Worm (Caenorhabditis elegans): ENCODE results near the gene K09A9.8.

Gene K09A9.8

ce11 chrX:15597077-15597476 lies at the start of gene K09A9.8:
Gene K09A9.8 (minus strand): TSS chrX:15597177.
- TF ChIP-seq klf-2 (GFP tag; conservative IDR thresholded peaks at IDR 0.05), result no peak
- TF ChIP-seq T22C8.4 (GFP tag; IDR thresholded peaks at IDR 0.05), result no peak
- no peak for TF ChIP-seq ztf-23 (GFP tag; IDR thresholded peaks at IDR 0.05)
- TF ChIP-seq cog-1 (tag; optimal IDR thresholded peaks at IDR 0.05), result no peak
- TF ChIP-seq ztf-29 (GFP tag; IDR thresholded peaks at IDR 0.05), result no peak
- no peak for TF ChIP-seq flt-1 (GFP tag; IDR thresholded peaks at IDR 0.05)
- TF ChIP-seq tab-1 (GFP tag; IDR thresholded peaks at IDR 0.05), result no peak
- no peak for TF ChIP-seq ref-1 (GFP tag; conservative IDR thresholded peaks at IDR 0.05)
- TF ChIP-seq med-1 (GFP tag; optimal IDR thresholded peaks at IDR 0.05; ENCODE audit: insufficient read depth), result no peak

ce11 chrX:15642638-15643037 lies 45.7 kb upstream of the K09A9.8 start, which contains the start of gene H08J19.1:
Gene H08J19.1 (plus strand): TSS chrX:15642938.
- TF ChIP-seq med-1 (GFP tag; optimal IDR thresholded peaks at IDR 0.05; ENCODE audit: insufficient read depth) (no peak), flt-1 (GFP tag; IDR thresholded peaks at IDR 0.05) (no peak), cog-1 (tag; optimal IDR thresholded peaks at IDR 0.05) (no peak), klf-2 (GFP tag; conservative IDR thresholded peaks at IDR 0.05) (no peak), ztf-29 (GFP tag; IDR thresholded peaks at IDR 0.05) (no peak), ztf-23 (GFP tag; IDR thresholded peaks at IDR 0.05) (no peak), tab-1 (GFP tag; IDR thresholded peaks at IDR 0.05) (no peak), T22C8.4 (GFP tag; IDR thresholded peaks at IDR 0.05) (no peak), ref-1 (GFP tag; conservative IDR thresholded peaks at IDR 0.05) (no peak)

DNA sequence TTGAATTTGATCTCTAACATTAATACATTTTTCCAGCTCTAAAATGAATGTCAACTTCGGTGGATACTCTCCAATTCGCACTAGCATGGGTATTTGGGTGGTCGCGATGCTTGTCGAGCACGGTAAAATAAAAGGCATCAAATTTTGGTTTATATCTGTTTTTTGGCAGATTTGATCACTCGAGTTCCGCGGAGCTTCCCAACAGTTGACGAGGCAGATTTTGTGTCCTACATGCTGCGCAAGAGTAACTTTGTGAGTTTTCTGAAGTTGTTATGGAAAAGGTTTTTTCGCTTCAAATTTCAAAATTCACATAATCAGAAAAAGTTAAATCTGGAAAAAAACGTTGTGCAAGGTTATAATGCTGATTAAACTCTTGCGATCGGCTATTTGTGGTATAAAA lies 44.4 kb upstream of the K09A9.8 start:
- no peak for TF ChIP-seq ztf-23 (GFP tag; IDR thresholded peaks at IDR 0.05)
- TF ChIP-seq T22C8.4 (GFP tag; IDR thresholded peaks at IDR 0.05), result no peak
- no peak for TF ChIP-seq ztf-29 (GFP tag; IDR thresholded peaks at IDR 0.05)
- no peak for TF ChIP-seq flt-1 (GFP tag; IDR thresholded peaks at IDR 0.05)
- TF ChIP-seq klf-2 (GFP tag; conservative IDR thresholded peaks at IDR 0.05), result no peak
- TF ChIP-seq med-1 (GFP tag; optimal IDR thresholded peaks at IDR 0.05; ENCODE audit: insufficient read depth), result no peak
- TF ChIP-seq cog-1 (tag; optimal IDR thresholded peaks at IDR 0.05), result no peak
- TF ChIP-seq ref-1 (GFP tag; conservative IDR thresholded peaks at IDR 0.05), result no peak
- no peak for TF ChIP-seq tab-1 (GFP tag; IDR thresholded peaks at IDR 0.05)

ce11 chrX:15640603-15641002 lies 43.6 kb upstream of the K09A9.8 start, which contains the start of gene K09E9.7:
Gene K09E9.7 (plus strand): TSS chrX:15640903.
- TF ChIP-seq ref-1 (GFP tag; conservative IDR thresholded peaks at IDR 0.05), result no peak
- TF ChIP-seq cog-1 (tag; optimal IDR thresholded peaks at IDR 0.05), result no peak
- TF ChIP-seq ztf-29 (GFP tag; IDR thresholded peaks at IDR 0.05), result no peak
- TF ChIP-seq flt-1 (GFP tag; IDR thresholded peaks at IDR 0.05), result no peak
- no peak for TF ChIP-seq T22C8.4 (GFP tag; IDR thresholded peaks at IDR 0.05)
- no peak for TF ChIP-seq med-1 (GFP tag; optimal IDR thresholded peaks at IDR 0.05; ENCODE audit: insufficient read depth)
- TF ChIP-seq tab-1 (GFP tag; IDR thresholded peaks at IDR 0.05), result no peak
- no peak for TF ChIP-seq klf-2 (GFP tag; conservative IDR thresholded peaks at IDR 0.05)
- no peak for TF ChIP-seq ztf-23 (GFP tag; IDR thresholded peaks at IDR 0.05)

DNA sequence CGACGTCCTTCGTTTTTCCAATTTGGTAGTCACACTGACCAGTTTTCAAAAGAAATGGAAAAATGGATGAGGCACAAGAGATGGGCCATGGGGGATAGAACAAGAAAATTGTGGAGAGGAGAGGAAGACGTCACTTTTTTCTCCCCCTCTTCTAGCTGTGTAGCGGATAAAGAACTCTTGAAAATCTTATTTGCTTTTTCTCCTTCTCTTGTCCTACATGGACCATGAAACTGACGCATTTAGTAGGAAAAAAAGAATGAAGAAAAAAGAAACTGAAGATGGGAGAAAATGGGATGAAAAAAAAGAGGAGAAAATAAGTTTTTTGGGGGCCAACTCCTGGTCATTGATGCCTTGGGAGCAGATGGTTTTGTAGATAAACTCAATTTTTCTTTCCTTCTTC lies 37.0 kb upstream of the K09A9.8 start:
- no peak for TF ChIP-seq flt-1 (GFP tag; IDR thresholded peaks at IDR 0.05)
- no peak for TF ChIP-seq cog-1 (tag; optimal IDR thresholded peaks at IDR 0.05)
- no peak for TF ChIP-seq ztf-29 (GFP tag; IDR thresholded peaks at IDR 0.05)
- TF ChIP-seq med-1 (GFP tag; optimal IDR thresholded peaks at IDR 0.05; ENCODE audit: insufficient read depth), result no peak
- TF ChIP-seq ztf-23 (GFP tag; IDR thresholded peaks at IDR 0.05), result no peak
- TF ChIP-seq tab-1 (GFP tag; IDR thresholded peaks at IDR 0.05), result no peak
- no peak for TF ChIP-seq T22C8.4 (GFP tag; IDR thresholded peaks at IDR 0.05)

DNA sequence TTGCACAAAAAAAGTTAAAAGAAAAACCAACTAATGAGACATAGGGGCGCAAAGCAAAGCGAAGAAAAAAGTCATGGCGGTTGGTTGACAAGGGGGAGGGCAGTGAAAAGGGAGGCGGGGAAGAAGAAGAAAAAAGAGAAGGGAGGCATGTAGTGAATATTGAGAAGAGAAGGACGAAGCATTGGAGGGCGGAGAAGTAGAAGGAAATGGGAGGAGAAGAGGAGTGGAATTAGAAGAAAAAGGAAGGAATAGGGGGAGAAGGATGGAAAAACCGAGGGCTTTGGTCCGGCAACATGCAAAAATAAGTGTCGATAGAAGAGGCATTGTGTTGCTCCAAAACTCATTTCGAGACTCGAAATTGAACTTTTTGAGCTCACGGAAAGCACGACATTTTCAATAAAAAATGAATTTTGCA lies 33.8 kb upstream of the K09A9.8 start:
- no peak for TF ChIP-seq cog-1 (tag; optimal IDR thresholded peaks at IDR 0.05)
- TF ChIP-seq med-1 (GFP tag; optimal IDR thresholded peaks at IDR 0.05; ENCODE audit: insufficient read depth), result no peak
- no peak for TF ChIP-seq flt-1 (GFP tag; IDR thresholded peaks at IDR 0.05)
- TF ChIP-seq ztf-29 (GFP tag; IDR thresholded peaks at IDR 0.05), result no peak
- TF ChIP-seq T22C8.4 (GFP tag; IDR thresholded peaks at IDR 0.05), result no peak
- no peak for TF ChIP-seq ref-1 (GFP tag; conservative IDR thresholded peaks at IDR 0.05)
- TF ChIP-seq klf-2 (GFP tag; conservative IDR thresholded peaks at IDR 0.05), result no peak
- no peak for TF ChIP-seq ztf-23 (GFP tag; IDR thresholded peaks at IDR 0.05)

- no peak for TF ChIP-seq ztf-23 (GFP tag; IDR thresholded peaks at IDR 0.05)
- no peak for TF ChIP-seq ztf-29 (GFP tag; IDR thresholded peaks at IDR 0.05)
- no peak for TF ChIP-seq tab-1 (GFP tag; IDR thresholded peaks at IDR 0.05)
- no peak for TF ChIP-seq T22C8.4 (GFP tag; IDR thresholded peaks at IDR 0.05)
- no peak for TF ChIP-seq klf-2 (GFP tag; conservative IDR thresholded peaks at IDR 0.05)
- no peak for TF ChIP-seq flt-1 (GFP tag; IDR thresholded peaks at IDR 0.05)
- TF ChIP-seq med-1 (GFP tag; optimal IDR thresholded peaks at IDR 0.05; ENCODE audit: insufficient read depth), result no peak
- no peak for TF ChIP-seq ref-1 (GFP tag; conservative IDR thresholded peaks at IDR 0.05)
- TF ChIP-seq cog-1 (tag; optimal IDR thresholded peaks at IDR 0.05), result no peak
These were observed 33.4 kb upstream of the K09A9.8 start, which contains the start of gene K09E9.4 for ce11 chrX:15630340-15630739. Gene K09E9.4 (minus strand): TSS chrX:15630440.

DNA sequence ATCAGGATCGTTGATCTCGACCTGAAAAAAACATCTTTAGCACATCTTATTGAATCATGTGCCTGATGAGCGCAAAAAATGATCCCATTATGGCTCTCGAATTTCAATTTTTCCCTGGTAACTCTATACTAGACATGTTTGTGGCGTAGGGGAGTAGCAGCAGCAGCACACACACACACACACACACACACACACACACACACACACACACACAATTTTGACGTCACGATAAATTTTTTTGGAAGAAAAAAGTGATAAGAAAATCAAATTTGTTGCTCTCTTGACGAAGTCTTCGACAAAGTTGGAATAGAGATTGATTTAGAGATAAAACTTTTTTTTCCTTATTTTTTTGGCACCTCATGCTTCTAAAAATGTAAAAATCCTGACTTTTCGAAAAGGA lies 32.6 kb upstream of the K09A9.8 start:
- TF ChIP-seq ref-1 (GFP tag; conservative IDR thresholded peaks at IDR 0.05), result no peak
- TF ChIP-seq T22C8.4 (GFP tag; IDR thresholded peaks at IDR 0.05), result no peak
- no peak for TF ChIP-seq klf-2 (GFP tag; conservative IDR thresholded peaks at IDR 0.05)
- no peak for TF ChIP-seq cog-1 (tag; optimal IDR thresholded peaks at IDR 0.05)
- no peak for TF ChIP-seq flt-1 (GFP tag; IDR thresholded peaks at IDR 0.05)
- no peak for TF ChIP-seq ztf-29 (GFP tag; IDR thresholded peaks at IDR 0.05)
- TF ChIP-seq med-1 (GFP tag; optimal IDR thresholded peaks at IDR 0.05; ENCODE audit: insufficient read depth), result no peak
- TF ChIP-seq ztf-23 (GFP tag; IDR thresholded peaks at IDR 0.05), result no peak
- no peak for TF ChIP-seq tab-1 (GFP tag; IDR thresholded peaks at IDR 0.05)

DNA sequence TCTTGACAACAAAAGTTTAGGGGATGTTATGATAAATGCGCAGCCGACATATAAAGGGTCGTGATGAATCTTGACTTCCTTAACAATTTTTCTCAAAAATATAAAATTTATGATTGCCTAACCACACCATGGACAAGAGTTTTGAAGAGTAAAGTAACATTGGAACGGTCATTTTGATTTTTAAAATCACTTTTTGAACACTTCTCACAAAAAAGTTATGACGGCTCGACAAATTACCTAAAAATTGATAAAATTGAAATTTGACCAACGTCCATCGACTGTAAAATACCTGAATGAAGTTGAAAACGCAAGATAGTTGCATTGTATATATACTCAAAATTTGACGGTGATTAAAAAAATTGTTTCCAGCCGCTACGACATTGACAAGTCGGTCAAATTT lies 32.0 kb upstream of the K09A9.8 start:
- TF ChIP-seq ztf-29 (GFP tag; IDR thresholded peaks at IDR 0.05) (no peak), tab-1 (GFP tag; IDR thresholded peaks at IDR 0.05) (no peak), ztf-23 (GFP tag; IDR thresholded peaks at IDR 0.05) (no peak), T22C8.4 (GFP tag; IDR thresholded peaks at IDR 0.05) (no peak), med-1 (GFP tag; optimal IDR thresholded peaks at IDR 0.05; ENCODE audit: insufficient read depth) (no peak), flt-1 (GFP tag; IDR thresholded peaks at IDR 0.05) (no peak), cog-1 (tag; optimal IDR thresholded peaks at IDR 0.05) (no peak), ref-1 (GFP tag; conservative IDR thresholded peaks at IDR 0.05) (no peak), klf-2 (GFP tag; conservative IDR thresholded peaks at IDR 0.05) (no peak)

ce11 chrX:15627814-15628213 lies 30.8 kb upstream of the K09A9.8 start:
- TF ChIP-seq cog-1 (tag; optimal IDR thresholded peaks at IDR 0.05) (no peak), tab-1 (GFP tag; IDR thresholded peaks at IDR 0.05) (no peak), med-1 (GFP tag; optimal IDR thresholded peaks at IDR 0.05; ENCODE audit: insufficient read depth) (no peak)

Measured in whole organism, midembryonic.